Worm (Caenorhabditis elegans) whole organism, L2 larva: ENCODE results near the gene Y42H9B.3.

Experiments used
- C34F6.9 ChIP-seq: fragments of 150-350 bp; optimal IDR thresholded peaks from 2 replicates; lab custom pipeline; 2014; ENCODE audit warnings: missing biosample characterization, missing genetic modification characterization
- F13H6.1 ChIP-seq: sonication (generic microtip); optimal IDR thresholded peaks from 2 replicates; lab custom pipeline; 2016; ENCODE audit warnings: missing genetic modification characterization, missing compliant biosample characterization
- R02D3.7 ChIP-seq: fragments of 150-350 bp; optimal IDR thresholded peaks from 2 replicates; lab custom pipeline; 2014; ENCODE audit warnings: missing biosample characterization, missing genetic modification characterization
- Y55F3AM.14 ChIP-seq: fragments of 200-800 bp; sonication (Bioruptor generic); optimal IDR thresholded peaks from 2 replicates; lab custom pipeline; 2018; ENCODE audit warnings: mild to moderate bottlenecking, missing genetic modification characterization, missing compliant biosample characterization
- ZK546.5 ChIP-seq: sonication (generic microtip); optimal IDR thresholded peaks from 2 replicates; lab custom pipeline; 2017; ENCODE audit warnings: missing biosample characterization, missing genetic modification characterization
- alr-1 ChIP-seq: fragments of 150-350 bp; optimal IDR thresholded peaks from 2 replicates; lab custom pipeline; 2014; ENCODE audit warnings: missing biosample characterization, missing genetic modification characterization
- aly-2 ChIP-seq: fragments of 150-350 bp; optimal IDR thresholded peaks from 2 replicates; lab custom pipeline; 2014; ENCODE audit warnings: missing biosample characterization, missing genetic modification characterization
- ama-1 ChIP-seq: fragments of 150-350 bp; optimal IDR thresholded peaks from 2 replicates; lab custom pipeline; 2018; ENCODE audit warnings: inconsistent platforms
- blmp-1 ChIP-seq: sonication (generic microtip); optimal IDR thresholded peaks from 2 replicates; lab custom pipeline; 2017; ENCODE audit warnings: missing genetic modification characterization, mild to moderate bottlenecking, missing compliant biosample characterization, antibody characterized with exemption, moderate library complexity; ENCODE audit not compliant: insufficient read depth
- ceh-16 ChIP-seq: fragments of 150-350 bp; optimal IDR thresholded peaks from 2 replicates; lab custom pipeline; 2014; ENCODE audit warnings: missing biosample characterization, missing genetic modification characterization
- crh-2 ChIP-seq: sonication (generic microtip); optimal IDR thresholded peaks from 2 replicates; lab custom pipeline; 2017; ENCODE audit warnings: missing biosample characterization, missing genetic modification characterization
- dmd-4 ChIP-seq: sonication (generic microtip); optimal IDR thresholded peaks from 2 replicates; lab custom pipeline; 2017; ENCODE audit warnings: missing biosample characterization, missing genetic modification characterization
- egl-27 ChIP-seq: sonication (generic microtip); optimal IDR thresholded peaks from 3 replicates; lab custom pipeline; 2017; ENCODE audit warnings: missing biosample characterization, missing genetic modification reagents, missing genetic modification characterization
- elt-1 ChIP-seq: fragments of 150-350 bp; optimal IDR thresholded peaks from 2 replicates; lab custom pipeline; 2014; ENCODE audit warnings: missing biosample characterization, missing genetic modification characterization
- elt-3 ChIP-seq: sonication (generic microtip); optimal IDR thresholded peaks from 2 replicates; lab custom pipeline; 2017; ENCODE audit warnings: missing biosample characterization, missing genetic modification characterization
- fos-1 ChIP-seq: fragments of 150-350 bp; optimal IDR thresholded peaks from 2 replicates; lab custom pipeline; 2014; ENCODE audit warnings: missing biosample characterization, missing genetic modification characterization
- gmeb-1 ChIP-seq: fragments of 150-350 bp; optimal IDR thresholded peaks from 2 replicates; lab custom pipeline; 2014; ENCODE audit warnings: missing biosample characterization, missing genetic modification characterization
- lin-11 ChIP-seq: fragments of 150-350 bp; sonication (generic microtip); optimal IDR thresholded peaks from 2 replicates; lab custom pipeline; 2014; ENCODE audit warnings: missing biosample characterization, missing genetic modification characterization, inconsistent platforms, mixed read lengths
- lin-13 ChIP-seq: fragments of 150-350 bp; optimal IDR thresholded peaks from 2 replicates; lab custom pipeline; 2014; ENCODE audit warnings: missing biosample characterization, missing genetic modification reagents, missing genetic modification characterization
- lin-39 ChIP-seq: fragments of 150-350 bp; optimal IDR thresholded peaks from 2 replicates; lab custom pipeline; 2014; ENCODE audit warnings: missing biosample characterization, missing genetic modification reagents, missing genetic modification characterization
- lsy-2 ChIP-seq, 2 experiments: fragments of 150-350 bp in 1 of 2; sonication (generic microtip) in 1 of 2; optimal IDR thresholded peaks; 2 replicates each; lab custom pipeline; 2014 to 2017; ENCODE audit warnings: missing biosample characterization in 2 of 2, missing genetic modification characterization in 2 of 2
- mab-5 ChIP-seq: fragments of 150-350 bp; optimal IDR thresholded peaks from 2 replicates; lab custom pipeline; 2014; ENCODE audit warnings: missing biosample characterization, missing genetic modification characterization
- mbf-1 ChIP-seq: sonication (generic microtip); optimal IDR thresholded peaks from 2 replicates; lab custom pipeline; 2017; ENCODE audit warnings: missing biosample characterization, missing genetic modification characterization
- mdl-1 ChIP-seq, 2 experiments: fragments of 150-350 bp in 1 of 2; sonication (generic microtip) in 1 of 2; optimal IDR thresholded peaks; 2 replicates each; lab custom pipeline; 2017; ENCODE audit warnings: missing biosample characterization in 2 of 2, missing genetic modification characterization in 2 of 2
- nhr-10 ChIP-seq: sonication (generic microtip); optimal IDR thresholded peaks from 2 replicates; lab custom pipeline; 2017; ENCODE audit warnings: missing biosample characterization, missing genetic modification characterization
- nhr-11 ChIP-seq: fragments of 150-350 bp; optimal IDR thresholded peaks from 2 replicates; lab custom pipeline; 2014; ENCODE audit warnings: missing biosample characterization, missing genetic modification characterization
- nhr-12 ChIP-seq: fragments of 150-350 bp; optimal IDR thresholded peaks from 2 replicates; lab custom pipeline; 2014; ENCODE audit warnings: missing biosample characterization, missing genetic modification characterization
- nhr-129 ChIP-seq: fragments of 150-350 bp; optimal IDR thresholded peaks from 2 replicates; lab custom pipeline; 2014; ENCODE audit warnings: missing biosample characterization, missing genetic modification characterization
- nhr-21 ChIP-seq: fragments of 150-350 bp; optimal IDR thresholded peaks from 2 replicates; lab custom pipeline; 2014; ENCODE audit warnings: missing biosample characterization, missing genetic modification characterization
- nhr-237 ChIP-seq: fragments of 150-350 bp; optimal IDR thresholded peaks from 2 replicates; lab custom pipeline; 2014; ENCODE audit warnings: missing biosample characterization, missing genetic modification characterization
- nhr-25 ChIP-seq: fragments of 150-350 bp; sonication (generic microtip); optimal IDR thresholded peaks from 3 replicates; lab custom pipeline; 2014; ENCODE audit warnings: missing biosample characterization, missing genetic modification characterization
- nhr-6 ChIP-seq: fragments of 150-350 bp; optimal IDR thresholded peaks from 2 replicates; lab custom pipeline; 2014; ENCODE audit warnings: missing biosample characterization, missing genetic modification characterization
- nhr-77 ChIP-seq: fragments of 150-350 bp; optimal IDR thresholded peaks from 2 replicates; lab custom pipeline; 2014; ENCODE audit warnings: missing biosample characterization, missing genetic modification characterization
- peb-1 ChIP-seq: fragments of 150-350 bp; optimal IDR thresholded peaks from 2 replicates; lab custom pipeline; 2014; ENCODE audit warnings: missing biosample characterization, missing genetic modification characterization
- sem-4 ChIP-seq: fragments of 150-350 bp; optimal IDR thresholded peaks from 2 replicates; lab custom pipeline; 2014; ENCODE audit warnings: missing biosample characterization, missing genetic modification reagents, missing genetic modification characterization
- skn-1 ChIP-seq: sonication (generic microtip); optimal IDR thresholded peaks from 2 replicates; lab custom pipeline; 2017; ENCODE audit warnings: missing biosample characterization, missing genetic modification characterization
- sma-3 ChIP-seq: sonication (generic microtip); optimal IDR thresholded peaks from 2 replicates; lab custom pipeline; 2016; ENCODE audit warnings: missing genetic modification reagents, missing genetic modification characterization, missing compliant biosample characterization
- sma-9 ChIP-seq, 2 experiments: fragments of 150-350 bp in 1 of 2; sonication (generic microtip) in 1 of 2; optimal IDR thresholded peaks; 2 replicates each; lab custom pipeline; 2014 to 2016; ENCODE audit warnings: missing genetic modification characterization in 2 of 2, mild to moderate bottlenecking in 1 of 2, missing biosample characterization in 1 of 2, missing compliant biosample characterization in 1 of 2, missing genetic modification reagents in 1 of 2, moderate library complexity in 1 of 2
- snpc-4 ChIP-seq: fragments of 150-350 bp; optimal IDR thresholded peaks from 2 replicates; lab custom pipeline; 2014; ENCODE audit warnings: missing biosample characterization, missing genetic modification characterization
- unc-55 ChIP-seq: fragments of 150-350 bp; sonication (generic microtip); optimal IDR thresholded peaks from 3 replicates; lab custom pipeline; 2014; ENCODE audit warnings: missing biosample characterization, missing genetic modification reagents, missing genetic modification characterization
- unc-62 ChIP-seq: fragments of 150-350 bp; optimal IDR thresholded peaks from 2 replicates; lab custom pipeline; 2014; ENCODE audit warnings: missing biosample characterization, missing genetic modification reagents, missing genetic modification characterization
- zag-1 ChIP-seq: fragments of 150-350 bp; optimal IDR thresholded peaks from 2 replicates; lab custom pipeline; 2014; ENCODE audit warnings: missing biosample characterization, missing genetic modification characterization
- ztf-1 ChIP-seq: fragments of 200-800 bp; sonication (Bioruptor generic); conservative IDR thresholded peaks from 2 replicates; pipeline ENCODE4 v1.3.6; 2022; ENCODE audit warnings: missing genetic modification characterization, missing compliant biosample characterization
- ztf-11 ChIP-seq: sonication (generic microtip); optimal IDR thresholded peaks from 2 replicates; lab custom pipeline; 2017; ENCODE audit warnings: missing biosample characterization, missing genetic modification characterization
- ztf-4 ChIP-seq: fragments of 150-350 bp; optimal IDR thresholded peaks from 2 replicates; lab custom pipeline; 2014; ENCODE audit warnings: missing biosample characterization, missing genetic modification characterization

Gene Y42H9B.3

DNA sequence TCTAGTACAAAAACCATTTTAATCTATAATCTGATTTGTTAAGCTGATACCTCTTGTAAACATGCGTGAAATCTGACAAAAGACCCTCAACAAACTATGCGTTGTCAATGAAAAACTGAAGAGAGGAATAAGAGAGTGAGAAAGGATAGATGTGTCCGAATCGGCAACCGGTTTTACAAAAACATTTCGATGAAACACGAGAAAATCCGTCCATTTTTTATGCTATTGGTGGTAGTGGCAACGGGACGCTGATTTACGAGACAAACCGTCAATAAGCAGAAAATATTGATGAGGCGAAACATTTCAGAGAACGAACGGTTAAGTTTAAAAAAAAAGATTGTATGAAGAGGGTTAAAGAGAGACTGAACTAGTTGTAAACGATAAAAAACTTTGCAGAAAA, 29.8 kb upstream of the Y42H9B.3 start:
- no peak for TF ChIP-seq unc-55 (GFP tag; lab: Kevin White, UChicago)
- peak; percentile 46 for TF ChIP-seq nhr-21
- TF ChIP-seq R02D3.7 (tag; lab: Kevin White, UChicago), result no peak
- TF ChIP-seq lin-13, result no peak
- no peak for TF ChIP-seq skn-1 (tag; lab: Kevin White, UChicago)
- TF ChIP-seq sma-3, result peak; percentile 31
- TF ChIP-seq Y55F3AM.14 (GFP tag; lab: Kevin White, UChicago), result no peak
- TF ChIP-seq gmeb-1, result no peak
- TF ChIP-seq sem-4 (tag; lab: Kevin White, UChicago), result no peak
- TF ChIP-seq blmp-1, result no peak
- TF ChIP-seq ZK546.5 (tag; lab: Kevin White, UChicago), result no peak
- peak; percentile 33 for TF ChIP-seq fos-1 (tag; lab: Kevin White, UChicago)
- TF ChIP-seq ztf-11 (tag; lab: Kevin White, UChicago), result no peak
- TF ChIP-seq sma-9 (GFP tag; optimal IDR thresholded peaks at IDR 0.05; lab: Kevin White, UChicago), result peak; percentile 48
- TF ChIP-seq sma-9 (tag; optimal IDR thresholded peaks at IDR 0.05; lab: Kevin White, UChicago), result no peak
- TF ChIP-seq F13H6.1 (tag; lab: Kevin White, UChicago), result peak; percentile 10
- no peak for TF ChIP-seq nhr-77 (tag; lab: Kevin White, UChicago)
- no peak for TF ChIP-seq nhr-237 (tag; lab: Kevin White, UChicago)
- no peak for TF ChIP-seq nhr-11
- no peak for TF ChIP-seq nhr-10 (tag; lab: Kevin White, UChicago)
- no peak for TF ChIP-seq lin-11
- TF ChIP-seq unc-62 (GFP tag; lab: Kevin White, UChicago), result no peak
- TF ChIP-seq ztf-1, result no peak
- peak; percentile 81 for TF ChIP-seq nhr-25 (tag; lab: Kevin White, UChicago)
- peak; percentile 16 for TF ChIP-seq nhr-6 (tag; lab: Kevin White, UChicago)
- TF ChIP-seq ceh-16 (tag; lab: Kevin White, UChicago), result no peak
- peak; percentile 26 for TF ChIP-seq crh-2 (tag; lab: Kevin White, UChicago)
- no peak for TF ChIP-seq elt-3
- no peak for TF ChIP-seq elt-1 (tag; lab: Kevin White, UChicago)
- TF ChIP-seq mab-5 (tag; lab: Kevin White, UChicago), result no peak
- no peak for TF ChIP-seq egl-27
- peak; percentile 10 for TF ChIP-seq nhr-129 (tag; lab: Kevin White, UChicago)

DNA sequence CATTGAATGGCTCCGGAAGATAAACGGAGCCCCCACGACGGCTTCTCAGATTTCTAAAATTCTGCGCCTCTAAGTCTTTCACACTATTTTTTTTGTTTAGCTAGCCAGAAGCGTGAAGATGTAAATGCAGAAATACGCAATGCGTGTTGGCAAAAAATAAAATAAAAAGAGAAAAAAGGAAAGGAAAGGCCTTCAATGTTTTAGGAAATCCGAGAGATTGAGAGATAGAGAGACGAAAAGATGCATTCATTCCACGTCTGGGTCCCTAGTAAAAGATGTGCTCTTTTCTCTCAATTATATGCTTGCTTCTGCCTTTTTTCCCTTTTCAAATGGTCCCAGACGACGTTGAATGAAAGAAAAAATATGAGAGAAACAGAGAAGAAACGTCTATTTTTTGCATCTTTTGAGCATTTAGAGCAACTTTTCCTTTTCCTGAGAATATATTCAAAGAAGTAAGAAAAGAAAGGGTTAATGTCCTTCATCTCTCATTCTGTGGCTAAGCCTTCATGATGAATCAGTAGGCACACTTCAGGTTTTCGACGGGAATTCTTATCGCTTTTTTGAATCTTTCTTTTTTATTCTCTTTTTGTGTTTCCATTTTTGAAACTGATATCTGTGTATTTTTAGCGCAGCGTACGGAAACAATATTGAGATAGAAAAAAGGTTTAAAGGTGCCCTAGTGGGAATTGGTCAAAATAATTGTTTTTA, 28.5 kb upstream of the Y42H9B.3 start:
- TF ChIP-seq aly-2 (tag; lab: Kevin White, UChicago), result no peak
- TF ChIP-seq snpc-4 (tag; lab: Kevin White, UChicago), result no peak
- peak; percentile 55 for TF ChIP-seq F13H6.1 (tag; lab: Kevin White, UChicago)
- no peak for TF ChIP-seq nhr-12 (tag; lab: Kevin White, UChicago)
- TF ChIP-seq fos-1 (tag; lab: Kevin White, UChicago), result no peak
- TF ChIP-seq lin-13, result peak; percentile 29
- TF ChIP-seq lin-39 (tag; lab: Kevin White, UChicago), result no peak
- TF ChIP-seq nhr-129 (tag; lab: Kevin White, UChicago), result peak; percentile 36
- TF ChIP-seq zag-1 (tag; lab: Kevin White, UChicago), result peak; percentile 53
- TF ChIP-seq unc-55 (GFP tag; lab: Kevin White, UChicago), result peak; percentile 65
- no peak for TF ChIP-seq ama-1 (lab: Kevin White, UChicago)
- no peak for TF ChIP-seq dmd-4 (tag; lab: Kevin White, UChicago)
- no peak for TF ChIP-seq gmeb-1
- no peak for TF ChIP-seq lin-11
- peak; percentile 24 for TF ChIP-seq sma-9 (GFP tag; optimal IDR thresholded peaks at IDR 0.05; lab: Kevin White, UChicago)
- no peak for TF ChIP-seq sma-9 (tag; optimal IDR thresholded peaks at IDR 0.05; lab: Kevin White, UChicago)
- peak; percentile 28 for TF ChIP-seq mab-5 (tag; lab: Kevin White, UChicago)
- no peak for TF ChIP-seq nhr-25 (tag; lab: Kevin White, UChicago)
- TF ChIP-seq ztf-11 (tag; lab: Kevin White, UChicago), result no peak
- TF ChIP-seq mbf-1 (tag; lab: Kevin White, UChicago), result no peak
- peak; percentile 64 for TF ChIP-seq C34F6.9
- TF ChIP-seq unc-62 (GFP tag; lab: Kevin White, UChicago), result no peak
- no peak for TF ChIP-seq nhr-77 (tag; lab: Kevin White, UChicago)
- no peak for TF ChIP-seq egl-27
- no peak for TF ChIP-seq nhr-237 (tag; lab: Kevin White, UChicago)
- no peak for TF ChIP-seq ZK546.5 (tag; lab: Kevin White, UChicago)
- TF ChIP-seq ceh-16 (tag; lab: Kevin White, UChicago), result no peak
- TF ChIP-seq mdl-1 (tag; optimal IDR thresholded peaks at IDR 0.05; lab: Kevin White, UChicago), result peak in 1 of 2 experiments; percentile 49
- no peak for TF ChIP-seq sma-3
- TF ChIP-seq crh-2 (tag; lab: Kevin White, UChicago), result peak; percentile 57
- TF ChIP-seq peb-1 (tag; lab: Kevin White, UChicago), result no peak
- TF ChIP-seq Y55F3AM.14 (GFP tag; lab: Kevin White, UChicago), result peak; percentile 8
- TF ChIP-seq ztf-4 (tag; lab: Kevin White, UChicago), result no peak
- peak; percentile 25 to 53 for TF ChIP-seq lsy-2 (tag; optimal IDR thresholded peaks at IDR 0.05; lab: Kevin White, UChicago)
- no peak for TF ChIP-seq nhr-11
- TF ChIP-seq alr-1 (tag; lab: Kevin White, UChicago), result no peak
